Fruit fly (Drosophila melanogaster) whole organism, embryonic: Measurements from ENCODE around the gene MED28.

Experiments used
- B-H2 ChIP-seq: fragments of 200-800 bp; sonication (Bioruptor generic); optimal IDR thresholded peaks from 2 replicates; lab custom pipeline; 2018; ENCODE audit warnings: missing biosample characterization, mild to moderate bottlenecking, missing genetic modification characterization
- CG10321 ChIP-seq: fragments of 200-800 bp; sonication (Bioruptor generic); IDR thresholded peaks from 2 replicates; pipeline ENCODE4 v1.3.6; 2022; ENCODE audit warnings: missing biosample characterization, missing genetic modification characterization
- CG13624 ChIP-seq: fragments of 200-800 bp; sonication (Bioruptor generic); optimal IDR thresholded peaks from 2 replicates; lab custom pipeline; 2016; ENCODE audit warnings: missing biosample characterization, missing genetic modification characterization
- CG13775 ChIP-seq: fragments of 200-800 bp; sonication (Bioruptor generic); optimal IDR thresholded peaks from 3 replicates; lab custom pipeline; 2017; ENCODE audit warnings: missing biosample characterization, mild to moderate bottlenecking, missing genetic modification characterization
- CG17829 ChIP-seq: fragments of 200-800 bp; optimal IDR thresholded peaks from 2 replicates; lab custom pipeline; 2019; ENCODE audit warnings: missing biosample characterization, mild to moderate bottlenecking, missing genetic modification characterization, moderate library complexity
- CG18262 ChIP-seq: fragments of 200-800 bp; optimal IDR thresholded peaks from 3 replicates; lab custom pipeline; 2019; ENCODE audit warnings: missing biosample characterization, mild to moderate bottlenecking, missing genetic modification characterization, moderate library complexity
- CG1832 ChIP-seq: fragments of 200-800 bp; sonication (Bioruptor generic); optimal IDR thresholded peaks from 2 replicates; lab custom pipeline; 2017; ENCODE audit warnings: missing biosample characterization, mild to moderate bottlenecking, missing genetic modification characterization, inconsistent platforms
- CG2199 ChIP-seq: fragments of 200-800 bp; sonication (Bioruptor generic); IDR thresholded peaks from 3 replicates; pipeline ENCODE4 v1.3.6; 2022; ENCODE audit warnings: missing biosample characterization, missing genetic modification characterization
- CG2889 ChIP-seq: fragments of 200-800 bp; sonication (Bioruptor generic); IDR thresholded peaks from 3 replicates; pipeline ENCODE4 v1.3.6; 2022; ENCODE audit warnings: missing biosample characterization, missing genetic modification characterization
- CG30020 ChIP-seq: fragments of 200-800 bp; optimal IDR thresholded peaks from 2 replicates; lab custom pipeline; 2019; ENCODE audit warnings: missing biosample characterization, mild to moderate bottlenecking, missing genetic modification characterization, moderate library complexity
- CG31224 ChIP-seq: fragments of 200-800 bp; sonication (Bioruptor generic); IDR thresholded peaks from 2 replicates; pipeline ENCODE4 v1.3.6; 2022; ENCODE audit warnings: missing biosample characterization, missing genetic modification characterization
- CG3838 ChIP-seq: fragments of 200-800 bp; sonication (Bioruptor generic); optimal IDR thresholded peaks from 3 replicates; lab custom pipeline; 2016; ENCODE audit warnings: missing biosample characterization, missing genetic modification characterization
- CG3847 ChIP-seq: fragments of 200-800 bp; sonication (Bioruptor generic); IDR thresholded peaks from 2 replicates; pipeline ENCODE4 v1.3.6; 2022; ENCODE audit warnings: missing biosample characterization, missing genetic modification characterization
- CG4820 ChIP-seq: fragments of 200-800 bp; sonication (Bioruptor generic); optimal IDR thresholded peaks from 3 replicates; lab custom pipeline; 2016; ENCODE audit warnings: missing biosample characterization, missing genetic modification characterization
- CG6175 ChIP-seq: fragments of 200-800 bp; sonication (Bioruptor generic); IDR thresholded peaks from 3 replicates; pipeline ENCODE4 v1.3.6; 2022; ENCODE audit warnings: missing biosample characterization, missing genetic modification characterization
- CG6689 ChIP-seq: fragments of 200-800 bp; sonication (Bioruptor generic); IDR thresholded peaks from 2 replicates; pipeline ENCODE4 v1.3.6; 2022; ENCODE audit warnings: missing biosample characterization, missing genetic modification characterization
- CG6765 ChIP-seq: fragments of 200-800 bp; sonication (Bioruptor generic); optimal IDR thresholded peaks from 3 replicates; lab custom pipeline; 2017; ENCODE audit warnings: missing biosample characterization, mild to moderate bottlenecking, missing genetic modification characterization
- CG6813 ChIP-seq: fragments of 200-800 bp; sonication (Bioruptor generic); optimal IDR thresholded peaks from 2 replicates; lab custom pipeline; 2017; ENCODE audit warnings: missing biosample characterization, missing genetic modification characterization, mild to moderate bottlenecking, moderate library complexity, missing genetic modification reagents
- CG7372 ChIP-seq: fragments of 200-800 bp; sonication (Bioruptor generic); IDR thresholded peaks from 2 replicates; pipeline ENCODE4 v1.3.6; 2022; ENCODE audit warnings: missing biosample characterization, missing genetic modification characterization
- CG8290 ChIP-seq, 3 experiments: fragments of 200-800 bp; sonication (Bioruptor generic); optimal IDR thresholded peaks; 2 replicates each; lab custom pipeline; 2016 to 2019; ENCODE audit warnings: missing biosample characterization in 3 of 3, missing genetic modification characterization in 3 of 3, mild to moderate bottlenecking in 2 of 3, moderate library complexity in 1 of 3
- CG8478 ChIP-seq: fragments of >200 bp; optimal IDR thresholded peaks from 2 replicates; lab custom pipeline; 2018
- CG8765 ChIP-seq: fragments of 200-800 bp; sonication (Bioruptor generic); IDR thresholded peaks from 2 replicates; pipeline ENCODE4 v1.3.6; 2022; ENCODE audit warnings: missing biosample characterization, missing genetic modification characterization
- CG8944 ChIP-seq: fragments of 200-800 bp; sonication (Bioruptor generic); optimal IDR thresholded peaks from 3 replicates; lab custom pipeline; 2016; ENCODE audit warnings: missing biosample characterization, missing genetic modification characterization
- Chrac-16 ChIP-seq: fragments of 200-800 bp; sonication (Bioruptor generic); optimal IDR thresholded peaks from 3 replicates; lab custom pipeline; 2016; ENCODE audit warnings: missing biosample characterization, missing genetic modification characterization
- CkIIα-i1 ChIP-seq: fragments of 200-800 bp; sonication (Bioruptor generic); IDR thresholded peaks from 2 replicates; pipeline ENCODE4 v1.3.6; 2022; ENCODE audit warnings: missing biosample characterization, missing genetic modification characterization
- Dfd ChIP-seq, 2 experiments: fragments of >200 bp; optimal IDR thresholded peaks; 2 replicates each; lab custom pipeline; 2017; ENCODE audit warnings: missing biosample characterization in 2 of 2, missing genetic modification characterization in 2 of 2
- ERR ChIP-seq: fragments of 200-800 bp; sonication (Bioruptor generic); optimal IDR thresholded peaks from 2 replicates; lab custom pipeline; 2016; ENCODE audit warnings: missing biosample characterization, missing genetic modification characterization
- Hey ChIP-seq: fragments of 200-800 bp; sonication (Bioruptor generic); optimal IDR thresholded peaks from 3 replicates; lab custom pipeline; 2018; ENCODE audit warnings: missing biosample characterization, mild to moderate bottlenecking, missing genetic modification characterization
- Hsf ChIP-seq: fragments of 200-800 bp; sonication (Bioruptor generic); optimal IDR thresholded peaks from 3 replicates; lab custom pipeline; 2016; ENCODE audit warnings: missing biosample characterization, missing genetic modification characterization
- Jarid2 ChIP-seq: fragments of 200-800 bp; sonication (Bioruptor generic); optimal IDR thresholded peaks from 3 replicates; lab custom pipeline; 2017; ENCODE audit warnings: mild to moderate bottlenecking, missing biosample characterization, missing genetic modification reagents, missing genetic modification characterization
- Lim3 ChIP-seq: fragments of 200-800 bp; sonication (Bioruptor generic); IDR thresholded peaks from 2 replicates; pipeline ENCODE4 v1.3.6; 2022; ENCODE audit warnings: missing biosample characterization, missing genetic modification characterization
- MBD-R2 ChIP-seq: fragments of 200-800 bp; sonication (Bioruptor generic); IDR thresholded peaks from 2 replicates; pipeline ENCODE4 v1.3.6; 2022; ENCODE audit warnings: missing biosample characterization, missing genetic modification characterization
- Myb ChIP-seq: fragments of 200-800 bp; sonication (Bioruptor generic); optimal IDR thresholded peaks from 2 replicates; lab custom pipeline; 2016; ENCODE audit warnings: missing biosample characterization, missing genetic modification characterization
- Optix ChIP-seq: fragments of 200-800 bp; sonication (Bioruptor generic); IDR thresholded peaks from 3 replicates; pipeline ENCODE4 v1.3.6; 2022; ENCODE audit warnings: missing biosample characterization, missing genetic modification characterization
- Sox100B ChIP-seq: fragments of 200-800 bp; sonication (Bioruptor generic); optimal IDR thresholded peaks from 3 replicates; lab custom pipeline; 2018; ENCODE audit warnings: missing biosample characterization, mild to moderate bottlenecking, missing genetic modification characterization
- abd-A ChIP-seq: fragments of 200-800 bp; sonication (Bioruptor generic); optimal IDR thresholded peaks from 3 replicates; lab custom pipeline; 2019; ENCODE audit warnings: missing biosample characterization, mild to moderate bottlenecking, missing genetic modification characterization, moderate library complexity
- bsh ChIP-seq, 2 experiments: fragments of 200-800 bp; sonication (Bioruptor generic); optimal IDR thresholded peaks; 2 replicates each; lab custom pipeline; 2017 to 2018; ENCODE audit warnings: mild to moderate bottlenecking in 2 of 2, missing biosample characterization in 2 of 2, missing genetic modification characterization in 2 of 2, moderate library complexity in 1 of 2
- chinmo ChIP-seq: fragments of 200-800 bp; sonication (Bioruptor generic); IDR thresholded peaks from 4 replicates; pipeline ENCODE4 v1.3.6; 2022; ENCODE audit warnings: missing biosample characterization, missing genetic modification characterization; ENCODE audit not compliant: partially characterized antibody
- da ChIP-seq: fragments of 200-800 bp; sonication (Bioruptor generic); optimal IDR thresholded peaks from 2 replicates; lab custom pipeline; 2016; ENCODE audit warnings: missing biosample characterization, missing genetic modification characterization
- dpn ChIP-seq, 2 experiments: fragments of 200-800 bp; sonication (Bioruptor generic); optimal IDR thresholded peaks; 3 replicates each; lab custom pipeline; 2016; ENCODE audit warnings: missing biosample characterization in 2 of 2, missing genetic modification characterization in 2 of 2
- en ChIP-seq: fragments of 200-800 bp; sonication (Bioruptor generic); optimal IDR thresholded peaks from 2 replicates; lab custom pipeline; 2016; ENCODE audit warnings: missing biosample characterization, missing genetic modification characterization
- fd102C ChIP-seq: fragments of 200-800 bp; sonication (Bioruptor generic); optimal IDR thresholded peaks from 2 replicates; lab custom pipeline; 2018; ENCODE audit warnings: missing biosample characterization, mild to moderate bottlenecking, missing genetic modification characterization, moderate library complexity
- fru ChIP-seq: fragments of >200 bp; optimal IDR thresholded peaks from 2 replicates; lab custom pipeline; 2017
- otp ChIP-seq: fragments of 200-800 bp; sonication (Bioruptor generic); IDR thresholded peaks from 3 replicates; pipeline ENCODE4, ENCODE4 v1.3.6; 2022; ENCODE audit warnings: missing biosample characterization, missing genetic modification characterization
- phol ChIP-seq: fragments of 200-800 bp; sonication (Bioruptor generic); optimal IDR thresholded peaks from 3 replicates; lab custom pipeline; 2018; ENCODE audit warnings: missing biosample characterization, mild to moderate bottlenecking, missing genetic modification characterization, moderate library complexity
- unpg ChIP-seq: fragments of 200-800 bp; sonication (Bioruptor generic); optimal IDR thresholded peaks from 3 replicates; lab custom pipeline; 2018; ENCODE audit warnings: missing biosample characterization, mild to moderate bottlenecking, missing genetic modification characterization, moderate library complexity
- wdn ChIP-seq: fragments of 200-800 bp; sonication (Bioruptor generic); IDR thresholded peaks from 2 replicates; pipeline ENCODE4 v1.3.6; 2022; ENCODE audit warnings: missing biosample characterization, missing genetic modification characterization
- zen ChIP-seq: fragments of 200-800 bp; sonication (Bioruptor generic); optimal IDR thresholded peaks from 3 replicates; lab custom pipeline; 2018; ENCODE audit warnings: missing biosample characterization, mild to moderate bottlenecking, missing genetic modification characterization, moderate library complexity
- zf30C ChIP-seq: fragments of 200-800 bp; sonication (Bioruptor generic); optimal IDR thresholded peaks from 3 replicates; lab custom pipeline; 2018; ENCODE audit warnings: missing biosample characterization, mild to moderate bottlenecking, missing genetic modification characterization

Gene MED28

DNA sequence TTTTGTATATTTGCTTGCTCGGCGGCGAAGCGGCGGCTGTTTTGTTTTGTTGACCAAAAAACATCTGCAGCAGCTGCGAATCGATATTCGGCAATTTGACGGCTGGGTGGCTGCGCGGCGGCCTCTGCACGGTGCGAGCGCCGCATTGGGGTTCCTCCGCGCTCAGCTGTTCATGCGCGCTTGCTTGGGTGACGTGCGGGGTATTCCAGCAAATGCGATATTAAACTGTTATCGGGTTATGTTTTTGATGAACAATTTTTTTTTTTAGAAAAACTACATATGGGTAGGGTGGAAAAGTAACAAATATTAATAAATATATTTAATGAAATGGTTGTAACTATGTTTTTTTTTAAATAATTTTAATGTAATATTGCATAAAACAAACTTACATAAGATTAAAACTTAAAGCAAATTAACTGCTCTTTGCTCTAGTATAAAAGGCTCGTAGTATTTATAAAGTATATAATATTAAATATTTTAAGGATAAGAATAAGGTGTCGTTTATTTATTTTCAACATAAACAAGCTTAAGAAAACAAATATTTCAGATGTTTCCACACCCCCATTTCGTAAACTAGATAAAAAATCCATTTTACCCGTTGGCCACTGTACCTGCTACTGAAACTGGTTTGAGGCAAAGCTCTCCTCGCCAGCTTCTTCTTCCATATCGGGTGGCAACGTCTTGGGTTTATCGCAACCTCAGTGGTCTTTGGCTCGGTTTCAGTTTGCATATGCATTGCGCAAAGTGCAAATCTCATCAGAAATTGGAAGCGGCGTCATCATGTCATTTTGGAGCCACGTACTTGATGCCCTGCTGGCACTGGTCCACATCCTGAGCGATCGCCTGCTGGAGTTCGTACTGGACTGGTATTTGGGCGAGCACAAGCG is 14.2 kb downstream of the MED28 start, which contains the start of the genes Gnpat and CG5112 (continued):
- TF ChIP-seq bsh (GFP tag; optimal IDR thresholded peaks at IDR 0.05; lab: Kevin White, UChicago): peak; percentile 20 to 34
- TF ChIP-seq CG17829: peak; percentile 47
- TF ChIP-seq CG13624 (GFP tag; lab: Kevin White, UChicago): peak; percentile 35
- peak; percentile 63 for TF ChIP-seq CG18262 (tag; lab: Kevin White, UChicago)
- no peak for TF ChIP-seq chinmo (GFP tag; lab: Robert Waterston, UW)
- peak; percentile 58; the same call in 2 of the 3 replicates for TF ChIP-seq otp
- TF ChIP-seq CG8290 (GFP tag; optimal IDR thresholded peaks at IDR 0.05; lab: Kevin White, UChicago): no peak
- TF ChIP-seq CG8290 (tag; optimal IDR thresholded peaks at IDR 0.05; lab: Kevin White, UChicago): peak in 1 of 2 experiments; percentile 92
- peak; percentile 52 for TF ChIP-seq Chrac-16 (GFP tag; lab: Kevin White, UChicago)
- TF ChIP-seq CG4820 (GFP tag; lab: Kevin White, UChicago): peak; percentile 27
- peak; percentile 85 for TF ChIP-seq CG3847 (GFP tag; lab: Robert Waterston, UW)
- peak; percentile 72 for TF ChIP-seq CG30020 (tag; lab: Kevin White, UChicago)
- TF ChIP-seq CG8944 (GFP tag; lab: Kevin White, UChicago): peak; percentile 56
- no peak for TF ChIP-seq zf30C
- peak; percentile 57 for TF ChIP-seq Hsf (GFP tag; lab: Kevin White, UChicago)
- TF ChIP-seq dpn (GFP tag; optimal IDR thresholded peaks at IDR 0.05; lab: Kevin White, UChicago): peak in 1 of 2 experiments; percentile 57
- TF ChIP-seq CG7372 (GFP tag; lab: Robert Waterston, UW): peak; percentile 55
- no peak for TF ChIP-seq fru (lab: Kevin White, UChicago)
- peak; percentile 50; the same call in 1 of the 2 replicates for TF ChIP-seq wdn (GFP tag; lab: Robert Waterston, UW)
- no peak for TF ChIP-seq CkIIα-i1
- no peak for TF ChIP-seq CG2199 (GFP tag; lab: Robert Waterston, UW)
- TF ChIP-seq CG6813 (GFP tag; lab: Kevin White, UChicago): peak; percentile 55
- TF ChIP-seq MBD-R2: peak; percentile 80
- TF ChIP-seq zen (tag; lab: Kevin White, UChicago): peak; percentile 1
- peak; percentile 52; the same call in 1 of the 2 replicates for TF ChIP-seq CG31224 (GFP tag; lab: Robert Waterston, UW)
- TF ChIP-seq unpg (GFP tag; lab: Kevin White, UChicago): peak; percentile 54
- TF ChIP-seq Optix: peak; percentile 62
- TF ChIP-seq abd-A: peak; percentile 6
- TF ChIP-seq CG3838: no peak
- no peak for TF ChIP-seq CG10321 (GFP tag; lab: Robert Waterston, UW)
- peak; percentile 69 for TF ChIP-seq phol (tag; lab: Kevin White, UChicago)
- no peak for TF ChIP-seq CG8478
- peak; percentile 47 for TF ChIP-seq CG13775 (GFP tag; lab: Kevin White, UChicago)
- no peak for TF ChIP-seq Lim3 (GFP tag; lab: Robert Waterston, UW)
- peak; percentile 82 for TF ChIP-seq da
- no peak for TF ChIP-seq CG1832 (GFP tag; lab: Kevin White, UChicago)
- no peak for TF ChIP-seq CG6765
- no peak for TF ChIP-seq en
- TF ChIP-seq CG8765: peak; percentile 55; the same call in 1 of the 2 replicates
- peak; percentile 34 for TF ChIP-seq Sox100B (GFP tag; lab: Kevin White, UChicago)
- TF ChIP-seq fd102C (GFP tag; lab: Kevin White, UChicago): no peak
- TF ChIP-seq Jarid2: no peak
- TF ChIP-seq Myb (GFP tag; lab: Kevin White, UChicago): peak; percentile 5
- TF ChIP-seq ERR (GFP tag; lab: Kevin White, UChicago): no peak
- peak; percentile 83 for TF ChIP-seq B-H2 (GFP tag; lab: Kevin White, UChicago)
- TF ChIP-seq Dfd (GFP tag; optimal IDR thresholded peaks at IDR 0.05; lab: Kevin White, UChicago): peak in 1 of 2 experiments; percentile 12
- no peak for TF ChIP-seq Hey (tag; lab: Kevin White, UChicago)
- peak; percentile 73; the same call in 2 of the 3 replicates for TF ChIP-seq CG2889 (GFP tag; lab: Robert Waterston, UW)
- TF ChIP-seq CG6689 (GFP tag; lab: Robert Waterston, UW): 0 out of 2 replicates have a peak, but pooled peaks have one; percentile 12
- peak; percentile 55; the same call in 2 of the 3 replicates for TF ChIP-seq CG6175 (GFP tag; lab: Robert Waterston, UW)
